Worm (Caenorhabditis elegans) whole organism, L1 larva: Measurements from ENCODE around the gene glr-2.

ENCODE experiments used
- C16A3.4 ChIP-seq: fragments of 150-350 bp; optimal IDR thresholded peaks from 2 replicates; lab custom pipeline; 2014; ENCODE audit warnings: missing biosample characterization, missing genetic modification characterization
- aly-2 ChIP-seq: fragments of 150-350 bp; optimal IDR thresholded peaks from 2 replicates; lab custom pipeline; 2014; ENCODE audit warnings: missing biosample characterization, missing genetic modification characterization
- ama-1 ChIP-seq: fragments of 150-350 bp; optimal IDR thresholded peaks from 2 replicates; lab custom pipeline; 2014
- blmp-1 ChIP-seq: fragments of 150-350 bp; optimal IDR thresholded peaks from 2 replicates; lab custom pipeline; 2014; ENCODE audit warnings: missing biosample characterization, missing genetic modification characterization
- ceh-82 ChIP-seq, 3 experiments: fragments of 150-350 bp in 1 of 3; sonication (generic microtip) in 2 of 3; optimal IDR thresholded peaks; 2 replicates each; lab custom pipeline; 2014 to 2017; ENCODE audit warnings: missing biosample characterization in 3 of 3, missing genetic modification characterization in 3 of 3
- ceh-88 ChIP-seq: fragments of 200-800 bp; sonication (Bioruptor generic); IDR thresholded peaks from 2 replicates; pipeline ENCODE4 v1.3.6; 2022; ENCODE audit warnings: missing genetic modification characterization, missing compliant biosample characterization
- dpl-1 ChIP-seq, 3 experiments: fragments of 150-350 bp in 2 of 3; sonication (generic microtip) in 1 of 3; optimal IDR thresholded peaks; 2 replicates each; lab custom pipeline; 2014 to 2017; ENCODE audit warnings: missing biosample characterization in 3 of 3, missing genetic modification characterization in 3 of 3, missing genetic modification reagents in 3 of 3
- efl-1 ChIP-seq, 4 experiments: fragments of 150-350 bp; optimal IDR thresholded peaks in 3 of 4; peaks in 1 of 4; 1 replicate in 1 of 4; 2 replicates in 3 of 4; lab custom pipeline; 2014; ENCODE audit warnings: missing biosample characterization in 2 of 4, missing genetic modification characterization in 2 of 4, missing genetic modification reagents in 2 of 4
- elt-3 ChIP-seq, 6 experiments: fragments of 150-350 bp in 1 of 6; sonication (generic microtip); optimal IDR thresholded peaks; 2 replicates each; lab custom pipeline; 2017 to 2018; ENCODE audit warnings: missing biosample characterization in 6 of 6, missing genetic modification characterization in 6 of 6, inconsistent platforms in 1 of 6
- ets-5 ChIP-seq: fragments of 200-800 bp; sonication (Bioruptor generic); IDR thresholded peaks from 2 replicates; pipeline ENCODE4 v1.3.6; 2022; ENCODE audit warnings: missing genetic modification characterization, missing compliant biosample characterization
- fkh-4 ChIP-seq: sonication (generic microtip); optimal IDR thresholded peaks from 2 replicates; lab custom pipeline; 2016; ENCODE audit warnings: missing compliant biosample characterization, missing genetic modification characterization, borderline replicate concordance
- fkh-8 ChIP-seq: sonication (generic microtip); optimal IDR thresholded peaks from 2 replicates; lab custom pipeline; 2016; ENCODE audit warnings: mild to moderate bottlenecking, missing genetic modification characterization, missing compliant biosample characterization
- isw-1 ChIP-seq: fragments of 200-800 bp; sonication (Bioruptor generic); IDR thresholded peaks from 2 replicates; pipeline ENCODE4 v1.3.6; 2022; ENCODE audit warnings: missing genetic modification characterization, missing compliant biosample characterization
- jun-1 ChIP-seq: fragments of 150-350 bp; optimal IDR thresholded peaks from 2 replicates; lab custom pipeline; 2014; ENCODE audit warnings: missing biosample characterization, missing genetic modification reagents, missing genetic modification characterization
- lin-14 ChIP-seq: fragments of 200-800 bp; sonication (Bioruptor generic); optimal IDR thresholded peaks from 2 replicates; lab custom pipeline; 2018; ENCODE audit warnings: mild to moderate bottlenecking, missing genetic modification characterization, moderate library complexity, missing compliant biosample characterization
- lin-15B ChIP-seq: fragments of 150-350 bp; sonication (generic microtip); optimal IDR thresholded peaks from 3 replicates; lab custom pipeline; 2014; ENCODE audit warnings: missing biosample characterization, missing genetic modification characterization
- lin-35 ChIP-seq, 2 experiments: fragments of 150-350 bp; optimal IDR thresholded peaks; 2 replicates each; lab custom pipeline; 2014; ENCODE audit warnings: missing biosample characterization in 2 of 2, missing genetic modification characterization in 2 of 2, missing genetic modification reagents in 2 of 2
- lin-39 ChIP-seq: fragments of 150-350 bp; optimal IDR thresholded peaks from 2 replicates; lab custom pipeline; 2014; ENCODE audit warnings: missing biosample characterization, missing genetic modification reagents, missing genetic modification characterization
- lir-3 ChIP-seq: sonication (generic microtip); optimal IDR thresholded peaks from 2 replicates; lab custom pipeline; 2016; ENCODE audit warnings: mild to moderate bottlenecking, missing genetic modification characterization, moderate library complexity, missing compliant biosample characterization; ENCODE audit not compliant: poor library complexity
- lsy-2 ChIP-seq, 2 experiments: fragments of 150-350 bp; optimal IDR thresholded peaks; 2 replicates each; lab custom pipeline; 2014; ENCODE audit warnings: missing biosample characterization in 2 of 2, missing genetic modification characterization in 2 of 2
- mdl-1 ChIP-seq, 2 experiments: fragments of 150-350 bp; optimal IDR thresholded peaks; 2 replicates each; lab custom pipeline; 2014 to 2017; ENCODE audit warnings: missing biosample characterization in 2 of 2, missing genetic modification characterization in 2 of 2, inconsistent platforms in 1 of 2
- nhr-20 ChIP-seq: sonication (generic microtip); optimal IDR thresholded peaks from 2 replicates; lab custom pipeline; 2016; ENCODE audit warnings: mild to moderate bottlenecking, missing genetic modification characterization, missing compliant biosample characterization
- nhr-237 ChIP-seq: fragments of 150-350 bp; optimal IDR thresholded peaks from 2 replicates; lab custom pipeline; 2014; ENCODE audit warnings: missing biosample characterization, missing genetic modification characterization
- nhr-47 ChIP-seq: sonication (generic microtip); optimal IDR thresholded peaks from 2 replicates; lab custom pipeline; 2016; ENCODE audit warnings: mild to moderate bottlenecking, missing genetic modification characterization, moderate library complexity, missing compliant biosample characterization
- nhr-76 ChIP-seq: sonication (generic microtip); optimal IDR thresholded peaks from 2 replicates; lab custom pipeline; 2017; ENCODE audit warnings: missing biosample characterization, missing genetic modification characterization
- pqm-1 ChIP-seq: sonication (generic microtip); optimal IDR thresholded peaks from 3 replicates; lab custom pipeline; 2017; ENCODE audit warnings: missing biosample characterization, missing genetic modification characterization
- rnt-1 ChIP-seq: sonication (generic microtip); optimal IDR thresholded peaks from 2 replicates; lab custom pipeline; 2016; ENCODE audit warnings: mild to moderate bottlenecking, missing genetic modification characterization, moderate library complexity, missing compliant biosample characterization
- skn-1 ChIP-seq: fragments of 150-350 bp; optimal IDR thresholded peaks from 2 replicates; lab custom pipeline; 2014; ENCODE audit warnings: missing biosample characterization, missing genetic modification characterization
- snu-23 ChIP-seq: sonication (generic microtip); optimal IDR thresholded peaks from 2 replicates; lab custom pipeline; 2016; ENCODE audit warnings: missing genetic modification characterization, missing compliant biosample characterization
- sptf-1 ChIP-seq: fragments of 150-350 bp; optimal IDR thresholded peaks from 2 replicates; lab custom pipeline; 2014; ENCODE audit warnings: missing biosample characterization, missing genetic modification characterization
- swsn-7 ChIP-seq: sonication (generic microtip); optimal IDR thresholded peaks from 2 replicates; lab custom pipeline; 2016; ENCODE audit warnings: missing genetic modification characterization, missing compliant biosample characterization
- tbx-2 ChIP-seq: sonication (generic microtip); optimal IDR thresholded peaks from 2 replicates; lab custom pipeline; 2016; ENCODE audit warnings: missing genetic modification characterization, missing compliant biosample characterization
- tlp-1 ChIP-seq: fragments of 150-350 bp; optimal IDR thresholded peaks from 2 replicates; lab custom pipeline; 2014; ENCODE audit warnings: missing biosample characterization, missing genetic modification characterization
- unc-30 ChIP-seq: sonication (generic microtip); optimal IDR thresholded peaks from 2 replicates; lab custom pipeline; 2017; ENCODE audit warnings: missing biosample characterization, missing genetic modification characterization
- unc-62 ChIP-seq: fragments of 150-350 bp; optimal IDR thresholded peaks from 2 replicates; lab custom pipeline; 2014; ENCODE audit warnings: missing biosample characterization, missing genetic modification reagents, missing genetic modification characterization
- xbp-1 ChIP-seq: sonication (generic microtip); optimal IDR thresholded peaks from 2 replicates; lab custom pipeline; 2016; ENCODE audit warnings: missing genetic modification characterization, missing compliant biosample characterization
- zag-1 ChIP-seq: fragments of 150-350 bp; optimal IDR thresholded peaks from 2 replicates; lab custom pipeline; 2014; ENCODE audit warnings: missing biosample characterization, missing genetic modification characterization

Gene glr-2

ce11 chrIII:7140228-7140710, 4.5 kb downstream of the glr-2 start (continued):
- TF ChIP-seq tlp-1 (tag; lab: Kevin White, UChicago), result no peak
- TF ChIP-seq rnt-1 (tag; lab: Kevin White, UChicago), result peak; percentile 66
- TF ChIP-seq ceh-82 (tag; optimal IDR thresholded peaks at IDR 0.05; lab: Kevin White, UChicago), result peak in 2 of 3 experiments; percentile 0 to 18
- TF ChIP-seq nhr-20, result peak; percentile 57
- no peak for TF ChIP-seq blmp-1 (tag; lab: Kevin White, UChicago)
- TF ChIP-seq ceh-88 (GFP tag; lab: Robert Waterston, UW), result peak; percentile 41; the same call in 1 of the 2 replicates
- TF ChIP-seq ama-1 (lab: Kevin White, UChicago), result peak; percentile 43
- TF ChIP-seq nhr-47 (tag; lab: Kevin White, UChicago), result peak; percentile 70
- TF ChIP-seq ets-5, result no peak
- TF ChIP-seq nhr-237 (tag; lab: Kevin White, UChicago), result no peak
- no peak for TF ChIP-seq unc-62

ce11 chrIII:7138178-7138577, 6.6 kb downstream of the glr-2 start, which contains the start of gene B0280.11:
Gene B0280.11, minus strand, starts transcription at chrIII:7138278.
- TF ChIP-seq C16A3.4 (tag; lab: Kevin White, UChicago), result no peak
- TF ChIP-seq mdl-1 (tag; optimal IDR thresholded peaks at IDR 0.05; lab: Kevin White, UChicago), result no peak
- TF ChIP-seq efl-1 (optimal IDR thresholded peaks at IDR 0.05; lab: Kevin White, UChicago), result no peak
- TF ChIP-seq efl-1 (GFP tag; optimal IDR thresholded peaks at IDR 0.05 in 1 of 2; lab: Kevin White, UChicago), result peak in 1 of 2 experiments; percentile 39
- no peak for TF ChIP-seq skn-1 (tag; lab: Kevin White, UChicago)
- no peak for TF ChIP-seq fkh-4 (tag; lab: Kevin White, UChicago)
- no peak for TF ChIP-seq ceh-82 (tag; optimal IDR thresholded peaks at IDR 0.05; lab: Kevin White, UChicago)

- TF ChIP-seq nhr-76 (no peak), elt-3 (tag; optimal IDR thresholded peaks at IDR 0.05; lab: Kevin White, UChicago) (no peak), fkh-8 (tag; lab: Kevin White, UChicago) (no peak), tlp-1 (tag; lab: Kevin White, UChicago) (no peak), zag-1 (no peak), jun-1 (tag; lab: Kevin White, UChicago) (no peak), unc-30 (tag; lab: Kevin White, UChicago) (no peak), dpl-1 (GFP tag; optimal IDR thresholded peaks at IDR 0.05; lab: Kevin White, UChicago) (no peak), ama-1 (lab: Kevin White, UChicago) (no peak), isw-1 (GFP tag; lab: Robert Waterston, UW) (no peak), fkh-4 (tag; lab: Kevin White, UChicago) (no peak), sptf-1 (tag; lab: Kevin White, UChicago) (no peak), pqm-1 (tag; lab: Kevin White, UChicago) (no peak), lin-14 (GFP tag; lab: Kevin White, UChicago) (no peak), swsn-7 (tag; lab: Kevin White, UChicago) (no peak), xbp-1 (no peak), lir-3 (tag; lab: Kevin White, UChicago) (no peak), aly-2 (tag; lab: Kevin White, UChicago) (no peak), lin-15B (tag; lab: Kevin White, UChicago) (no peak)
Observed at ce11 chrIII:7136015-7136414, 8.7 kb downstream of the glr-2 start, which contains the start of gene B0280.17. Gene B0280.17, minus strand, starts transcription at chrIII:7136115.

DNA sequence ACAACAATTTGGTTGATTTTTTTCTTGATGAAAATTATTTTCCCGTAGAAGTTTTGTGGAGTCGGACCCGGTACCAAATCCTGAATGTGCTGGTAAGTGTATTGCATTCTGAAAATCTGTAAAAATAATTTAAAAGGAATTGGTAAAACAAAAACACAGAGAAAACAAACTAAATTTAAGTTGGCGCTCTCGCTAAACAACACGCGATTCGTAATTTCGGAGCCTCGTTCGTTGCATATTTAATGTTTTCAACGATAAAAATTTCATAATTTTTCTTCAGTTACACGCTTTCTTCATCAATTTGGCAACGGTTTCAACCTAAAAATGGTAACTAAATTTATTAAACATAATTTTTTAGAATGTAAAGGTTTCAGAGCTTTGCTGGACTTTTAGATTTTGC, 11.2 kb downstream of the glr-2 start, which contains the start of the genes pot-1 and ggtb-1:
Gene pot-1 (minus strand): TSS at position 120 of the 400 bp plus-strand sequence.
Gene ggtb-1 (plus strand): TSS at position 208 of the 400 bp plus-strand sequence.
- TF ChIP-seq skn-1 (tag; lab: Kevin White, UChicago) (peak; percentile 21), lsy-2 (tag; optimal IDR thresholded peaks at IDR 0.05; lab: Kevin White, UChicago) (peak in 1 of 2 experiments; percentile 62), snu-23 (peak; percentile 34), ceh-82 (tag; optimal IDR thresholded peaks at IDR 0.05; lab: Kevin White, UChicago) (peak in 1 of 3 experiments; percentile 4), lin-39 (no peak), tbx-2 (tag; lab: Kevin White, UChicago) (peak; percentile 9), blmp-1 (tag; lab: Kevin White, UChicago) (peak; percentile 19), lin-35 (GFP tag; optimal IDR thresholded peaks at IDR 0.05; lab: Kevin White, UChicago) (peak; percentile 18 to 74), lin-14 (GFP tag; lab: Kevin White, UChicago) (no peak), efl-1 (optimal IDR thresholded peaks at IDR 0.05; lab: Kevin White, UChicago) (peak; percentile 2 to 67), efl-1 (GFP tag; optimal IDR thresholded peaks at IDR 0.05 in 1 of 2; lab: Kevin White, UChicago) (peak; percentile 75 to 97), dpl-1 (GFP tag; optimal IDR thresholded peaks at IDR 0.05; lab: Kevin White, UChicago) (peak; percentile 58 to 79 (median 66))
